Fruit fly (Drosophila melanogaster): Measurements from ENCODE around the gene spri.

spri gene

DNA sequence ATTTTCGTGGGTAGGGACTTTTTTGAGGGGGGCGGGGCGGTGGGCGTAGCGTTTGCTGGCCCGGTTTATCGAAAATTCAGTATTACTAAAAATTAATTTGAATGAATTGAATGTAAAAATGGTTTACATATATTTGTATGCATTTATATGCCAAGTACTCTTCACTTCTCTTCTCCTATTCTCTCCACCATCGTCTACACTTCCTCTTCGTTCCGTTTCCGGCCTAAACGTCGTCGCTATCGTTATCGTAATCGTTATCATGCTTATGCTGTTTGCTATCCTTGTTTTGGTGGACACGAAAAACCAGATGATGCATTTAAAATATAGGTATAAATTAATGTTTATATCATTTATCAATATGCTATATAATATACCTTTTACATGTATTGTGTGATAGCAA, 123.3 kb downstream of the spri start (continued):
- no peak for TF ChIP-seq CG3032 (tag; optimal IDR thresholded peaks at IDR 0.05)
- TF ChIP-seq CG8319 (GFP tag; optimal IDR thresholded peaks at IDR 0.05) = no peak
- TF ChIP-seq fkh (GFP tag; optimal IDR thresholded peaks at IDR 0.05) = no peak
- no peak for TF ChIP-seq CG6808 (GFP tag; optimal IDR thresholded peaks at IDR 0.05)
- TF ChIP-seq Eip75B (GFP tag; optimal IDR thresholded peaks at IDR 0.05) = no peak
- no peak for TF ChIP-seq Ets96B (tag; optimal IDR thresholded peaks at IDR 0.05)
- no peak for TF ChIP-seq fd85E (GFP tag; optimal IDR thresholded peaks at IDR 0.05)
- TF ChIP-seq ss (GFP tag; optimal IDR thresholded peaks at IDR 0.05) = no peak
- no peak for TF ChIP-seq CG11902 (GFP tag; optimal IDR thresholded peaks at IDR 0.05)
- TF ChIP-seq CG15336 (GFP tag; IDR thresholded peaks at IDR 0.05) = no peak
- TF ChIP-seq OdsH (GFP tag; optimal IDR thresholded peaks at IDR 0.05) = no peak
- TF ChIP-seq CG10631 (GFP tag; optimal IDR thresholded peaks at IDR 0.05) = no peak
- TF ChIP-seq eg (GFP tag; IDR thresholded peaks at IDR 0.05) = no peak
- TF ChIP-seq Sox15 (GFP tag; optimal IDR thresholded peaks at IDR 0.05) = no peak
- TF ChIP-seq vri (GFP tag; optimal IDR thresholded peaks at IDR 0.05) = no peak
- peak; percentile 25 for TF ChIP-seq CG3919 (GFP tag; optimal IDR thresholded peaks at IDR 0.05)
- no peak for TF ChIP-seq CG32006 (GFP tag; optimal IDR thresholded peaks at IDR 0.05)
- no peak for TF ChIP-seq Ets21C (GFP tag; optimal IDR thresholded peaks at IDR 0.05)
- TF ChIP-seq Sox14 (GFP tag; optimal IDR thresholded peaks at IDR 0.05) = no peak
- TF ChIP-seq CG11762 (GFP tag; optimal IDR thresholded peaks at IDR 0.05; ENCODE audit: insufficient read depth) = no peak
- no peak for TF ChIP-seq CG1621 (tag; optimal IDR thresholded peaks at IDR 0.05)
- no peak for TF ChIP-seq pdm3 (GFP tag; optimal IDR thresholded peaks at IDR 0.05)
- no peak for TF ChIP-seq CG8119 (GFP tag; IDR thresholded peaks at IDR 0.05)
- TF ChIP-seq CG34406 (GFP tag; optimal IDR thresholded peaks at IDR 0.05) = peak; percentile 14
- TF ChIP-seq CG8632 (GFP tag; optimal IDR thresholded peaks at IDR 0.05) = no peak
- no peak for TF ChIP-seq CG6276 (GFP tag; optimal IDR thresholded peaks at IDR 0.05)

- TF ChIP-seq ss (GFP tag; optimal IDR thresholded peaks at IDR 0.05) (peak in 1 of 2 experiments; percentile 5), Hr38 (GFP tag; optimal IDR thresholded peaks at IDR 0.05) (no peak), eg (GFP tag; IDR thresholded peaks at IDR 0.05) (no peak), CG16779 (tag; optimal IDR thresholded peaks at IDR 0.05) (no peak), fd85E (GFP tag; optimal IDR thresholded peaks at IDR 0.05) (no peak), CG32006 (GFP tag; optimal IDR thresholded peaks at IDR 0.05) (no peak), CG31627 (GFP tag; optimal IDR thresholded peaks at IDR 0.05) (peak; percentile 39), lz (GFP tag; optimal IDR thresholded peaks at IDR 0.05) (peak; percentile 46), CG10631 (GFP tag; optimal IDR thresholded peaks at IDR 0.05) (peak; percentile 37), salr (GFP tag; optimal IDR thresholded peaks at IDR 0.05) (no peak), fkh (GFP tag; optimal IDR thresholded peaks at IDR 0.05) (no peak), CG11902 (GFP tag; optimal IDR thresholded peaks at IDR 0.05) (peak; percentile 9), CG10669 (GFP tag; optimal IDR thresholded peaks at IDR 0.05) (no peak), achi (GFP tag; optimal IDR thresholded peaks at IDR 0.05) (peak; percentile 11), CG11294 (GFP tag; IDR thresholded peaks at IDR 0.05) (no peak), OdsH (GFP tag; optimal IDR thresholded peaks at IDR 0.05) (peak; percentile 40), Sox102F (GFP tag; optimal IDR thresholded peaks at IDR 0.05) (peak; percentile 18), spab (GFP tag; optimal IDR thresholded peaks at IDR 0.05) (no peak), Sox15 (GFP tag; optimal IDR thresholded peaks at IDR 0.05) (no peak), net (GFP tag; optimal IDR thresholded peaks at IDR 0.05) (peak; percentile 21), Sox14 (GFP tag; optimal IDR thresholded peaks at IDR 0.05) (peak; percentile 22), CG11762 (GFP tag; optimal IDR thresholded peaks at IDR 0.05; ENCODE audit: insufficient read depth) (no peak), CG34406 (GFP tag; optimal IDR thresholded peaks at IDR 0.05) (no peak), CG6854 (GFP tag; optimal IDR thresholded peaks at IDR 0.05) (no peak), CG3919 (GFP tag; optimal IDR thresholded peaks at IDR 0.05) (peak; percentile 48), fd59A (GFP tag; optimal IDR thresholded peaks at IDR 0.05) (no peak), CG6792 (GFP tag; optimal IDR thresholded peaks at IDR 0.05) (no peak), Ets96B (tag; optimal IDR thresholded peaks at IDR 0.05) (no peak), CG15336 (GFP tag; IDR thresholded peaks at IDR 0.05) (no peak), acj6 (GFP tag; optimal IDR thresholded peaks at IDR 0.05) (peak; percentile 29), CG4318 (GFP tag; optimal IDR thresholded peaks at IDR 0.05) (no peak), Ets21C (GFP tag; optimal IDR thresholded peaks at IDR 0.05) (peak; percentile 35), Eip93F (GFP tag; optimal IDR thresholded peaks at IDR 0.05) (no peak), dac (GFP tag; optimal IDR thresholded peaks at IDR 0.05) (no peak), CG7368 (GFP tag; optimal IDR thresholded peaks at IDR 0.05) (peak; percentile 44), dsx (GFP tag; optimal IDR thresholded peaks at IDR 0.05; ENCODE audit: poor library complexity, severe bottlenecking) (no peak), CG6276 (GFP tag; optimal IDR thresholded peaks at IDR 0.05) (no peak), CG6808 (GFP tag; optimal IDR thresholded peaks at IDR 0.05) (no peak), Smox (GFP tag; optimal IDR thresholded peaks at IDR 0.05) (peak; percentile 27)
Observed at dm6 chrX:10460506-10461114, 124.6 kb downstream of the spri start, which contains the start of gene Neb-cGP. Gene Neb-cGP, plus strand, starts transcription at chrX:10460736.

Data from whole organism, prepupa.